Worm (Caenorhabditis elegans) whole organism, mixed stage, embryonic: ENCODE data around the gene C41H7.9.

Experiments used
- M03D4.4 ChIP-seq: sonication (generic microtip); optimal IDR thresholded peaks from 2 replicates; lab custom pipeline; 2017; ENCODE audit warnings: mild to moderate bottlenecking, missing genetic modification characterization, missing compliant biosample characterization
- blmp-1 ChIP-seq: fragments of 150-350 bp; optimal IDR thresholded peaks from 2 replicates; lab custom pipeline; 2014; ENCODE audit warnings: missing biosample characterization, missing genetic modification characterization
- ceh-43 ChIP-seq: fragments of 200-800 bp; sonication (Bioruptor generic); optimal IDR thresholded peaks from 2 replicates; lab custom pipeline; 2018; ENCODE audit warnings: mild to moderate bottlenecking, missing genetic modification characterization, moderate library complexity, missing compliant biosample characterization
- ces-1 ChIP-seq: fragments of 150-350 bp; optimal IDR thresholded peaks from 2 replicates; lab custom pipeline; 2014; ENCODE audit warnings: missing biosample characterization, missing genetic modification reagents, missing genetic modification characterization
- elt-3 ChIP-seq: fragments of 150-350 bp; optimal IDR thresholded peaks from 2 replicates; lab custom pipeline; 2014; ENCODE audit warnings: missing biosample characterization, missing genetic modification characterization
- lin-13 ChIP-seq: fragments of 150-350 bp; optimal IDR thresholded peaks from 2 replicates; lab custom pipeline; 2014; ENCODE audit warnings: missing biosample characterization, missing genetic modification characterization
- lsy-2 ChIP-seq: fragments of 150-350 bp; optimal IDR thresholded peaks from 2 replicates; lab custom pipeline; 2014; ENCODE audit warnings: missing biosample characterization, missing genetic modification characterization
- mep-1 ChIP-seq: fragments of 150-350 bp; optimal IDR thresholded peaks from 2 replicates; lab custom pipeline; 2017; ENCODE audit warnings: missing biosample characterization, missing genetic modification reagents, missing genetic modification characterization, inconsistent platforms
- nhr-12 ChIP-seq: fragments of 150-350 bp; optimal IDR thresholded peaks from 2 replicates; lab custom pipeline; 2014; ENCODE audit warnings: missing biosample characterization, missing genetic modification characterization
- nhr-237 ChIP-seq: fragments of 150-350 bp; optimal IDR thresholded peaks from 2 replicates; lab custom pipeline; 2014; ENCODE audit warnings: missing biosample characterization, missing genetic modification characterization
- snpc-4 ChIP-seq: fragments of 150-350 bp; optimal IDR thresholded peaks from 2 replicates; lab custom pipeline; 2014; ENCODE audit warnings: missing biosample characterization, missing genetic modification characterization
- sptf-1 ChIP-seq: sonication (generic microtip); optimal IDR thresholded peaks from 2 replicates; lab custom pipeline; 2017; ENCODE audit warnings: mild to moderate bottlenecking, missing genetic modification characterization, moderate library complexity, missing compliant biosample characterization
- zip-8 ChIP-seq: fragments of 150-350 bp; optimal IDR thresholded peaks from 2 replicates; lab custom pipeline; 2014; ENCODE audit warnings: missing biosample characterization, missing genetic modification characterization

- TF ChIP-seq nhr-237 (no peak), snpc-4 (tag; lab: Kevin White, UChicago) (no peak), sptf-1 (tag; lab: Kevin White, UChicago) (peak; percentile 8), elt-3 (tag; lab: Kevin White, UChicago) (no peak), blmp-1 (tag; lab: Kevin White, UChicago) (no peak), zip-8 (tag; lab: Kevin White, UChicago) (no peak), lin-13 (tag; lab: Kevin White, UChicago) (no peak), lsy-2 (tag; lab: Kevin White, UChicago) (no peak), ces-1 (GFP tag; lab: Kevin White, UChicago) (no peak), nhr-12 (tag; lab: Kevin White, UChicago) (no peak), ceh-43 (no peak), M03D4.4 (tag; lab: Kevin White, UChicago) (no peak), mep-1 (tag; lab: Kevin White, UChicago) (no peak)
Measured at ce11 chrII:2976597-2976996, 35.4 kb downstream of the C41H7.9 start, which contains the start of gene nhr-88.
